Worm (Caenorhabditis elegans) whole organism, L3 larva: ENCODE data around the gene srt-11.

Experiments used
- R02D3.7 ChIP-seq: fragments of 150-350 bp; optimal IDR thresholded peaks from 2 replicates; lab custom pipeline; 2014; ENCODE audit warnings: missing biosample characterization, missing genetic modification characterization
- ZK546.5 ChIP-seq: sonication (generic microtip); optimal IDR thresholded peaks from 2 replicates; lab custom pipeline; 2017; ENCODE audit warnings: missing biosample characterization, missing genetic modification characterization
- aly-2 ChIP-seq: fragments of 150-350 bp; optimal IDR thresholded peaks from 2 replicates; lab custom pipeline; 2014; ENCODE audit warnings: missing biosample characterization, missing genetic modification characterization
- ama-1 ChIP-seq: fragments of 150-350 bp; optimal IDR thresholded peaks from 2 replicates; lab custom pipeline; 2018
- ceh-16 ChIP-seq: sonication (generic microtip); optimal IDR thresholded peaks from 2 replicates; lab custom pipeline; 2017; ENCODE audit warnings: missing biosample characterization, missing genetic modification characterization
- ceh-28 ChIP-seq: fragments of 150-350 bp; optimal IDR thresholded peaks from 2 replicates; lab custom pipeline; 2014; ENCODE audit warnings: missing biosample characterization, missing genetic modification reagents, missing genetic modification characterization
- ceh-82 ChIP-seq: fragments of 150-350 bp; optimal IDR thresholded peaks from 2 replicates; lab custom pipeline; 2014; ENCODE audit warnings: missing biosample characterization, missing genetic modification characterization
- ceh-9 ChIP-seq: sonication (generic microtip); optimal IDR thresholded peaks from 2 replicates; lab custom pipeline; 2018; ENCODE audit warnings: missing biosample characterization, missing genetic modification characterization
- egl-27 ChIP-seq: sonication (generic microtip); optimal IDR thresholded peaks from 4 replicates; lab custom pipeline; 2017; ENCODE audit warnings: missing biosample characterization, missing genetic modification reagents, missing genetic modification characterization
- egl-5 ChIP-seq: fragments of 150-350 bp; optimal IDR thresholded peaks from 2 replicates; lab custom pipeline; 2017; ENCODE audit warnings: missing biosample characterization, missing genetic modification reagents, missing genetic modification characterization, inconsistent platforms
- elt-1 ChIP-seq: fragments of 150-350 bp; optimal IDR thresholded peaks from 2 replicates; lab custom pipeline; 2014; ENCODE audit warnings: missing biosample characterization, missing genetic modification characterization
- elt-2 ChIP-seq: sonication (generic microtip); optimal IDR thresholded peaks from 2 replicates; lab custom pipeline; 2016; ENCODE audit warnings: missing genetic modification reagents, mild to moderate bottlenecking, missing genetic modification characterization, missing compliant biosample characterization
- elt-3 ChIP-seq, 3 experiments: fragments of 150-350 bp in 1 of 3; sonication (generic microtip) in 2 of 3; optimal IDR thresholded peaks; 2 replicates in 2 of 3; 4 replicates in 1 of 3; lab custom pipeline; 2014 to 2017; ENCODE audit warnings: missing biosample characterization in 3 of 3, missing genetic modification characterization in 3 of 3
- eor-1 ChIP-seq, 2 experiments: fragments of 150-350 bp; optimal IDR thresholded peaks; 2 replicates each; lab custom pipeline; 2014 to 2018; ENCODE audit warnings: missing biosample characterization in 2 of 2, missing genetic modification characterization in 2 of 2
- fkh-10 ChIP-seq: sonication (generic microtip); optimal IDR thresholded peaks from 2 replicates; lab custom pipeline; 2017; ENCODE audit warnings: missing biosample characterization, missing genetic modification reagents, missing genetic modification characterization
- fkh-2 ChIP-seq: fragments of 150-350 bp; optimal IDR thresholded peaks from 2 replicates; lab custom pipeline; 2014; ENCODE audit warnings: missing biosample characterization, missing genetic modification reagents, missing genetic modification characterization
- fos-1 ChIP-seq: fragments of 150-350 bp; optimal IDR thresholded peaks from 2 replicates; lab custom pipeline; 2014; ENCODE audit warnings: missing biosample characterization, missing genetic modification characterization
- hmg-11 ChIP-seq: sonication (generic microtip); optimal IDR thresholded peaks from 2 replicates; lab custom pipeline; 2016; ENCODE audit warnings: missing genetic modification characterization, missing compliant biosample characterization
- jun-1 ChIP-seq: fragments of 150-350 bp; optimal IDR thresholded peaks from 2 replicates; lab custom pipeline; 2014; ENCODE audit warnings: missing biosample characterization, missing genetic modification reagents, missing genetic modification characterization
- lin-15B ChIP-seq: fragments of 150-350 bp; optimal IDR thresholded peaks from 2 replicates; lab custom pipeline; 2014; ENCODE audit warnings: missing biosample characterization, missing genetic modification characterization
- lin-39 ChIP-seq: fragments of 150-350 bp; optimal IDR thresholded peaks from 2 replicates; lab custom pipeline; 2018; ENCODE audit warnings: missing biosample characterization, missing genetic modification reagents, missing genetic modification characterization
- lsy-12 ChIP-seq: sonication (generic microtip); optimal IDR thresholded peaks from 2 replicates; lab custom pipeline; 2016; ENCODE audit warnings: mild to moderate bottlenecking, missing genetic modification characterization, missing compliant biosample characterization
- mml-1 ChIP-seq: fragments of 150-350 bp; sonication (generic microtip); optimal IDR thresholded peaks from 3 replicates; lab custom pipeline; 2014; ENCODE audit warnings: missing biosample characterization, missing genetic modification characterization
- nfya-1 ChIP-seq: sonication (generic microtip); optimal IDR thresholded peaks from 2 replicates; lab custom pipeline; 2017; ENCODE audit warnings: missing genetic modification characterization, mild to moderate bottlenecking, missing compliant biosample characterization, antibody characterized with exemption, moderate library complexity; ENCODE audit not compliant: insufficient read depth
- nhr-11 ChIP-seq: fragments of 150-350 bp; optimal IDR thresholded peaks from 2 replicates; lab custom pipeline; 2014; ENCODE audit warnings: missing biosample characterization, missing genetic modification characterization
- nhr-23 ChIP-seq: fragments of 150-350 bp; optimal IDR thresholded peaks from 2 replicates; lab custom pipeline; 2014; ENCODE audit warnings: missing biosample characterization, missing genetic modification reagents, missing genetic modification characterization
- nhr-25 ChIP-seq: sonication (generic microtip); optimal IDR thresholded peaks from 2 replicates; lab custom pipeline; 2017; ENCODE audit warnings: missing biosample characterization, missing genetic modification characterization
- nhr-28 ChIP-seq: fragments of 150-350 bp; optimal IDR thresholded peaks from 2 replicates; lab custom pipeline; 2014; ENCODE audit warnings: missing biosample characterization, missing genetic modification characterization
- nhr-43 ChIP-seq: sonication (generic microtip); optimal IDR thresholded peaks from 2 replicates; lab custom pipeline; 2016; ENCODE audit warnings: mild to moderate bottlenecking, missing genetic modification characterization, missing compliant biosample characterization; ENCODE audit not compliant: poor library complexity, severe bottlenecking
- nhr-67 ChIP-seq: fragments of 150-350 bp; optimal IDR thresholded peaks from 2 replicates; lab custom pipeline; 2014; ENCODE audit warnings: missing biosample characterization, missing genetic modification characterization
- nhr-76 ChIP-seq: fragments of 150-350 bp; sonication (generic microtip); optimal IDR thresholded peaks from 5 replicates; lab custom pipeline; 2014; ENCODE audit warnings: missing biosample characterization, missing genetic modification characterization
- nhr-77 ChIP-seq: fragments of 150-350 bp; optimal IDR thresholded peaks from 2 replicates; lab custom pipeline; 2014; ENCODE audit warnings: missing biosample characterization, missing genetic modification characterization
- pha-4 ChIP-seq: fragments of 150-350 bp; optimal IDR thresholded peaks from 2 replicates; lab custom pipeline; 2014; ENCODE audit warnings: missing biosample characterization, missing genetic modification reagents, missing genetic modification characterization
- pqm-1 ChIP-seq: fragments of 150-350 bp; optimal IDR thresholded peaks from 2 replicates; lab custom pipeline; 2017; ENCODE audit warnings: missing biosample characterization, missing genetic modification characterization, inconsistent platforms
- sea-2 ChIP-seq: fragments of 150-350 bp; sonication (generic microtip); optimal IDR thresholded peaks from 4 replicates; lab custom pipeline; 2014; ENCODE audit warnings: missing biosample characterization, missing genetic modification reagents, missing genetic modification characterization
- skn-1 ChIP-seq: fragments of 150-350 bp; optimal IDR thresholded peaks from 2 replicates; lab custom pipeline; 2014; ENCODE audit warnings: missing biosample characterization, missing genetic modification characterization
- snpc-4 ChIP-seq: fragments of 150-350 bp; optimal IDR thresholded peaks from 2 replicates; lab custom pipeline; 2014; ENCODE audit warnings: missing biosample characterization, missing genetic modification characterization
- tbx-2 ChIP-seq: sonication (generic microtip); optimal IDR thresholded peaks from 2 replicates; lab custom pipeline; 2016; ENCODE audit warnings: mild to moderate bottlenecking, missing genetic modification characterization, missing compliant biosample characterization
- unc-39 ChIP-seq: sonication (generic microtip); optimal IDR thresholded peaks from 4 replicates; lab custom pipeline; 2017; ENCODE audit warnings: missing biosample characterization, missing genetic modification characterization
- unc-62 ChIP-seq: fragments of 150-350 bp; sonication (generic microtip); optimal IDR thresholded peaks from 4 replicates; lab custom pipeline; 2014; ENCODE audit warnings: missing biosample characterization, missing genetic modification reagents, missing genetic modification characterization
- ztf-11 ChIP-seq: fragments of 150-350 bp; optimal IDR thresholded peaks from 2 replicates; lab custom pipeline; 2014; ENCODE audit warnings: missing biosample characterization, missing genetic modification characterization
- ztf-4 ChIP-seq: fragments of 150-350 bp; optimal IDR thresholded peaks from 2 replicates; lab custom pipeline; 2014; ENCODE audit warnings: missing biosample characterization, missing genetic modification characterization

The srt-11 gene

DNA sequence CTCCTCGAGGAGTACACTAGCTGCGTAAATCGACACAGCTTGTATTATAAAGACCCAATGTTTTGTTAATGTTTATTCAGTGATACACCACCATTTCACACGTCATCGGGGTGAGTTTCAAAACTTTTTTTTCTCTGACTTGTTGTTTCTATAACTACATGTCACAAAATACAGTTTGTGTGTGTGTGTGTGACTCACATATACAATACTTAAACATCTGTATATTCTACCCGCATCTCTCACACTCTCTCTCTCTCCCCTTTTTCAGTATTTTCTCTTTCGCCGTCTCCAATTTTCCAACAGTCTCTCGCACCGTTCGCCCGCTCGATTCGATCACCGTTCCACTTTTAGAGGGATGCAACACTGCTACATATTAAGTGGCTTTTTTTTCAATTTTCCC lies 5.7 kb downstream of the srt-11 start (continued):
- TF ChIP-seq sea-2 (GFP tag; lab: Kevin White, UChicago) (no peak), R02D3.7 (tag; lab: Kevin White, UChicago) (peak; percentile 5), fkh-10 (GFP tag; lab: Kevin White, UChicago) (no peak), mml-1 (tag; lab: Kevin White, UChicago) (no peak)

DNA sequence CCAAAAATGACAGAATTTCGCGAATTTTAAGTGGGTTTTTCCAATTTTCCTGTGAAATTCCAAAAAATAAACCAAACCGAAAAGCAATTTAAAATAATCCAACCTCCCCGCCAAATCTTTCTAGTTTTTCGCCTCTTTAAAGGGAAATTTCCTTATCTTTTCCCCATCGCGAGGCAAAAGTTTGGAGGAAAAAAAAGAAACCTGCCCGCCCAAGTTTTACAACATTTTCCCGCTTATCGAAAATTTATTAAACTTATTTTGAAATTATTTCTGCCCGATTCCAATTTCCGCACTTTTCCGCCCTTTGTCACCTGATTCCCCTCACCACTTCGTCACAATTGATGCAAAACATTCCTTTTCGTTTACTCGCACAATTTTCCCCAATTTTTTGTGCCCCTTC lies 6.4 kb downstream of the srt-11 start, which contains the start of gene osta-3:
TSS of gene osta-3 (plus strand) at position 301 of the 400 bp plus-strand sequence.
- TF ChIP-seq nhr-76 (tag; lab: Kevin White, UChicago) (no peak), ama-1 (lab: Kevin White, UChicago) (no peak), lin-15B (no peak), tbx-2 (tag; lab: Kevin White, UChicago) (no peak), sea-2 (GFP tag; lab: Kevin White, UChicago) (no peak), nhr-67 (tag; lab: Kevin White, UChicago) (no peak), nhr-43 (tag; lab: Kevin White, UChicago) (no peak), nfya-1 (tag; lab: Kevin White, UChicago) (no peak), nhr-28 (tag; lab: Kevin White, UChicago) (no peak), ceh-9 (no peak), fkh-10 (GFP tag; lab: Kevin White, UChicago) (no peak), nhr-23 (tag; lab: Kevin White, UChicago) (no peak)

DNA sequence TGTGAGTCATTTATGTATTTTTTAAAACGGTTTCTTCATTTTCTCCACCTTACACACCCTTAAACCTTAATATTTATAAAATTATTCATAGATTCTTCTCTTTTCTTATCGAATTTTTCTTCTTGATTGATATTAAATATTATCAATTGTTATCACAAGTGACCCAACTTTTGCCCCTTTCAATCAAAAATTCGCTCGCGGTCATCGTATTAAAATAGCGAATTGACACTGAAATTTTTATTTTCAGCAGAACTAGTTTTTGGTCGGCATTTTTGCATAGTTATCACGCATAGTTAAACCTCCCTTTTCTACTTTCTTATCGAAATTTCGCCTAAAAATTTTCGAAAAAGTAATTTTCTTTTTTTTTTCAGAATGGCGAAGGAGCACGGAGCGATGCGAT lies 6.9 kb downstream of the srt-11 start:
- peak; percentile 40 for TF ChIP-seq pqm-1 (tag; lab: Kevin White, UChicago)
- peak; percentile 70 for TF ChIP-seq pha-4 (tag; lab: Kevin White, UChicago)
- TF ChIP-seq elt-2 (tag; lab: Kevin White, UChicago), result peak; percentile 89
- no peak for TF ChIP-seq ceh-28 (tag; lab: Kevin White, UChicago)

- TF ChIP-seq nfya-1 (tag; lab: Kevin White, UChicago) (no peak), tbx-2 (tag; lab: Kevin White, UChicago) (no peak), ZK546.5 (tag; lab: Kevin White, UChicago) (no peak), nhr-23 (tag; lab: Kevin White, UChicago) (no peak), ztf-4 (tag; lab: Kevin White, UChicago) (no peak)
- TF ChIP-seq, all 47 proteins: peak for 0
Observed at ce11 chrII:14813106-14813505, 7.3 kb downstream of the srt-11 start.

ce11 chrII:14814894-14815568 lies 9.2 kb downstream of the srt-11 start, which contains the start of gene W01D2.1:
W01D2.1 (plus strand) TSS chrII:14815518.
- TF ChIP-seq nhr-25 (tag; lab: Kevin White, UChicago), result peak; percentile 67
- TF ChIP-seq skn-1 (tag; lab: Kevin White, UChicago), result peak; percentile 50
- TF ChIP-seq ceh-16 (tag; lab: Kevin White, UChicago), result no peak
- TF ChIP-seq sea-2 (GFP tag; lab: Kevin White, UChicago), result no peak
- TF ChIP-seq nhr-11, result no peak
- peak; percentile 80 for TF ChIP-seq pha-4 (tag; lab: Kevin White, UChicago)
- peak; percentile 41 for TF ChIP-seq egl-5
- TF ChIP-seq ceh-82 (tag; lab: Kevin White, UChicago), result no peak
- no peak for TF ChIP-seq fos-1
- no peak for TF ChIP-seq tbx-2 (tag; lab: Kevin White, UChicago)
- no peak for TF ChIP-seq ztf-11 (tag; lab: Kevin White, UChicago)
- no peak for TF ChIP-seq nhr-43 (tag; lab: Kevin White, UChicago)
- TF ChIP-seq elt-3 (tag; optimal IDR thresholded peaks at IDR 0.05; lab: Kevin White, UChicago), result no peak
- no peak for TF ChIP-seq nhr-76 (tag; lab: Kevin White, UChicago)
- TF ChIP-seq lsy-12 (tag; lab: Kevin White, UChicago), result no peak
- TF ChIP-seq nhr-28 (tag; lab: Kevin White, UChicago), result no peak
- TF ChIP-seq nhr-23 (tag; lab: Kevin White, UChicago), result peak; percentile 72
- no peak for TF ChIP-seq eor-1 (tag; optimal IDR thresholded peaks at IDR 0.05; lab: Kevin White, UChicago)
- TF ChIP-seq lin-15B, result peak; percentile 83
- peak; percentile 63 for TF ChIP-seq lin-39 (tag; lab: Kevin White, UChicago)
- TF ChIP-seq hmg-11 (tag; lab: Kevin White, UChicago), result peak; percentile 40
- no peak for TF ChIP-seq ZK546.5 (tag; lab: Kevin White, UChicago)
- no peak for TF ChIP-seq nhr-77 (tag; lab: Kevin White, UChicago)
- no peak for TF ChIP-seq ztf-4 (tag; lab: Kevin White, UChicago)
- TF ChIP-seq ceh-28 (tag; lab: Kevin White, UChicago), result no peak
- TF ChIP-seq elt-1, result no peak
- no peak for TF ChIP-seq jun-1 (tag; lab: Kevin White, UChicago)
- no peak for TF ChIP-seq unc-62 (GFP tag; lab: Kevin White, UChicago)
- TF ChIP-seq fkh-2 (tag; lab: Kevin White, UChicago), result no peak
- no peak for TF ChIP-seq unc-39 (tag; lab: Kevin White, UChicago)
- no peak for TF ChIP-seq egl-27 (tag; lab: Kevin White, UChicago)
- TF ChIP-seq fkh-10 (GFP tag; lab: Kevin White, UChicago), result no peak
- TF ChIP-seq snpc-4 (tag; lab: Kevin White, UChicago), result peak; percentile 43
- no peak for TF ChIP-seq aly-2 (tag; lab: Kevin White, UChicago)
- TF ChIP-seq elt-2 (tag; lab: Kevin White, UChicago), result peak; percentile 2
